Worm (Caenorhabditis elegans) whole organism, L2 larva: ENCODE data around the gene Y38E10A.28.

Experiments used
- ama-1 ChIP-seq: fragments of 150-350 bp; optimal IDR thresholded peaks from 2 replicates; lab custom pipeline; 2018; ENCODE audit warnings: inconsistent platforms
- ceh-82 ChIP-seq: fragments of 150-350 bp; optimal IDR thresholded peaks from 2 replicates; lab custom pipeline; 2014; ENCODE audit warnings: missing biosample characterization, missing genetic modification characterization
- dmd-4 ChIP-seq: sonication (generic microtip); optimal IDR thresholded peaks from 2 replicates; lab custom pipeline; 2017; ENCODE audit warnings: missing biosample characterization, missing genetic modification characterization
- egl-27 ChIP-seq: sonication (generic microtip); optimal IDR thresholded peaks from 3 replicates; lab custom pipeline; 2017; ENCODE audit warnings: missing biosample characterization, missing genetic modification reagents, missing genetic modification characterization
- elt-1 ChIP-seq: fragments of 150-350 bp; optimal IDR thresholded peaks from 2 replicates; lab custom pipeline; 2014; ENCODE audit warnings: missing biosample characterization, missing genetic modification characterization
- fos-1 ChIP-seq: fragments of 150-350 bp; optimal IDR thresholded peaks from 2 replicates; lab custom pipeline; 2014; ENCODE audit warnings: missing biosample characterization, missing genetic modification characterization
- lsy-2 ChIP-seq, 2 experiments: fragments of 150-350 bp in 1 of 2; sonication (generic microtip) in 1 of 2; optimal IDR thresholded peaks; 2 replicates each; lab custom pipeline; 2014 to 2017; ENCODE audit warnings: missing biosample characterization in 2 of 2, missing genetic modification characterization in 2 of 2
- nhr-12 ChIP-seq: fragments of 150-350 bp; optimal IDR thresholded peaks from 2 replicates; lab custom pipeline; 2014; ENCODE audit warnings: missing biosample characterization, missing genetic modification characterization
- nhr-77 ChIP-seq: fragments of 150-350 bp; optimal IDR thresholded peaks from 2 replicates; lab custom pipeline; 2014; ENCODE audit warnings: missing biosample characterization, missing genetic modification characterization
- skn-1 ChIP-seq: sonication (generic microtip); optimal IDR thresholded peaks from 2 replicates; lab custom pipeline; 2017; ENCODE audit warnings: missing biosample characterization, missing genetic modification characterization
- sma-9 ChIP-seq, 2 experiments: fragments of 150-350 bp in 1 of 2; sonication (generic microtip) in 1 of 2; optimal IDR thresholded peaks; 2 replicates each; lab custom pipeline; 2014 to 2016; ENCODE audit warnings: missing genetic modification characterization in 2 of 2, mild to moderate bottlenecking in 1 of 2, missing biosample characterization in 1 of 2, missing compliant biosample characterization in 1 of 2, missing genetic modification reagents in 1 of 2, moderate library complexity in 1 of 2
- unc-62 ChIP-seq: fragments of 150-350 bp; optimal IDR thresholded peaks from 2 replicates; lab custom pipeline; 2014; ENCODE audit warnings: missing biosample characterization, missing genetic modification reagents, missing genetic modification characterization

- no peak for TF ChIP-seq unc-62 (GFP tag; lab: Kevin White, UChicago)
- no peak for TF ChIP-seq lsy-2 (tag; optimal IDR thresholded peaks at IDR 0.05; lab: Kevin White, UChicago)
- TF ChIP-seq fos-1 = peak; percentile 10
- TF ChIP-seq nhr-77 (tag; lab: Kevin White, UChicago) = no peak
- no peak for TF ChIP-seq skn-1 (tag; lab: Kevin White, UChicago)
- TF ChIP-seq ceh-82 (tag; lab: Kevin White, UChicago) = no peak
- TF ChIP-seq nhr-12 (tag; lab: Kevin White, UChicago) = no peak
- no peak for TF ChIP-seq ama-1 (lab: Kevin White, UChicago)
- TF ChIP-seq elt-1 (tag; lab: Kevin White, UChicago) = no peak
- no peak for TF ChIP-seq dmd-4 (tag; lab: Kevin White, UChicago)
- peak; percentile 97 for TF ChIP-seq sma-9 (GFP tag; optimal IDR thresholded peaks at IDR 0.05; lab: Kevin White, UChicago)
- TF ChIP-seq sma-9 (tag; optimal IDR thresholded peaks at IDR 0.05; lab: Kevin White, UChicago) = no peak
- no peak for TF ChIP-seq egl-27 (tag; lab: Kevin White, UChicago)
These were observed 7.5 kb upstream of the Y38E10A.28 start, which contains the start of gene nspe-8 for ce11 chrII:12621908-12622566.
